Fruit fly (Drosophila melanogaster) whole organism, prepupa: ENCODE results near the gene CG18418.

Source experiments
- CG11294 ChIP-seq: fragments of 200-800 bp; sonication (Bioruptor generic); IDR thresholded peaks from 2 replicates; pipeline ENCODE4 v1.3.6; 2022; ENCODE audit warnings: missing biosample characterization, missing genetic modification characterization
- CG1621 ChIP-seq: fragments of 200-800 bp; sonication (Bioruptor generic); optimal IDR thresholded peaks from 3 replicates; lab custom pipeline; 2018; ENCODE audit warnings: missing biosample characterization, mild to moderate bottlenecking, missing genetic modification characterization
- CG4318 ChIP-seq: fragments of 200-800 bp; sonication (Bioruptor generic); optimal IDR thresholded peaks from 3 replicates; lab custom pipeline; 2017; ENCODE audit warnings: missing biosample characterization, mild to moderate bottlenecking, missing genetic modification characterization
- CG6854 ChIP-seq: fragments of 200-800 bp; sonication (Bioruptor generic); optimal IDR thresholded peaks from 2 replicates; lab custom pipeline; 2017; ENCODE audit warnings: missing biosample characterization, mild to moderate bottlenecking, missing genetic modification characterization
- CG8632 ChIP-seq: fragments of 200-800 bp; sonication (Bioruptor generic); optimal IDR thresholded peaks from 3 replicates; lab custom pipeline; 2016; ENCODE audit warnings: missing biosample characterization, missing genetic modification characterization
- Gug ChIP-seq: fragments of 200-800 bp; sonication (Bioruptor generic); IDR thresholded peaks from 2 replicates; pipeline ENCODE4 v1.3.6; 2022; ENCODE audit warnings: missing biosample characterization, missing genetic modification characterization
- OdsH ChIP-seq: fragments of 200-800 bp; sonication (Bioruptor generic); optimal IDR thresholded peaks from 3 replicates; lab custom pipeline; 2016; ENCODE audit warnings: missing biosample characterization, missing genetic modification characterization
- acj6 ChIP-seq: fragments of 200-800 bp; sonication (Bioruptor generic); optimal IDR thresholded peaks from 3 replicates; lab custom pipeline; 2016; ENCODE audit warnings: missing biosample characterization, missing genetic modification characterization
- fkh ChIP-seq: fragments of 200-800 bp; sonication (Bioruptor generic); optimal IDR thresholded peaks from 3 replicates; lab custom pipeline; 2017; ENCODE audit warnings: missing biosample characterization, mild to moderate bottlenecking, missing genetic modification characterization, moderate library complexity

dm6 chr3L:4688674-4689073 lies 1.2 kb downstream of the CG18418 start, which contains the start of gene CG7514:
- no peak for TF ChIP-seq Gug (GFP tag; lab: Robert Waterston, UW)
- TF ChIP-seq acj6 (GFP tag; lab: Kevin White, UChicago): no peak
- no peak for TF ChIP-seq CG11294 (GFP tag; lab: Robert Waterston, UW)
- no peak for TF ChIP-seq CG4318
- no peak for TF ChIP-seq CG8632 (GFP tag; lab: Kevin White, UChicago)
- TF ChIP-seq CG1621: no peak
- TF ChIP-seq CG6854: no peak
- no peak for TF ChIP-seq OdsH (GFP tag; lab: Kevin White, UChicago)
- TF ChIP-seq fkh (GFP tag; lab: Kevin White, UChicago): no peak
